Fruit fly (Drosophila melanogaster) whole organism, embryonic: ENCODE data around the gene CG43693.
A peak's percentile ranks its signal among the peaks of the same experiment; 100 is the strongest.

ENCODE experiments used
- Abd-B ChIP-seq: fragments of 200-800 bp; sonication (Bioruptor generic); optimal IDR thresholded peaks from 2 replicates; lab custom pipeline; 2018; ENCODE audit warnings: missing biosample characterization, mild to moderate bottlenecking, missing genetic modification characterization, moderate library complexity
- Aef1 ChIP-seq: fragments of 200-800 bp; sonication (Bioruptor generic); IDR thresholded peaks from 3 replicates; pipeline ENCODE4 v1.3.6; 2022; ENCODE audit warnings: missing biosample characterization, missing genetic modification characterization
- Atf3 ChIP-seq: fragments of 200-800 bp; sonication (Bioruptor generic); optimal IDR thresholded peaks from 3 replicates; lab custom pipeline; 2016; ENCODE audit warnings: missing biosample characterization, missing genetic modification characterization
- CG10543 ChIP-seq: fragments of 200-800 bp; sonication (Bioruptor generic); optimal IDR thresholded peaks from 3 replicates; lab custom pipeline; 2017; ENCODE audit warnings: missing biosample characterization, mild to moderate bottlenecking, missing genetic modification characterization, moderate library complexity
- CG11398 ChIP-seq: fragments of 200-800 bp; sonication (Bioruptor generic); optimal IDR thresholded peaks from 2 replicates; lab custom pipeline; 2016; ENCODE audit warnings: missing biosample characterization, missing genetic modification characterization
- CG12155 ChIP-seq: fragments of 200-800 bp; sonication (Bioruptor generic); optimal IDR thresholded peaks from 3 replicates; lab custom pipeline; 2016; ENCODE audit warnings: missing biosample characterization, missing genetic modification characterization
- CG13123 ChIP-seq: fragments of 200-800 bp; sonication (Bioruptor generic); optimal IDR thresholded peaks from 2 replicates; lab custom pipeline; 2016; ENCODE audit warnings: missing biosample characterization, missing genetic modification characterization
- CG13624 ChIP-seq: fragments of 200-800 bp; sonication (Bioruptor generic); optimal IDR thresholded peaks from 2 replicates; lab custom pipeline; 2016; ENCODE audit warnings: missing biosample characterization, missing genetic modification characterization
- CG14014 ChIP-seq: fragments of 200-800 bp; sonication (Bioruptor generic); IDR thresholded peaks from 2 replicates; pipeline ENCODE4 v1.3.6; 2022; ENCODE audit warnings: missing biosample characterization, missing genetic modification characterization
- CG17186 ChIP-seq: fragments of 200-800 bp; sonication (Bioruptor generic); optimal IDR thresholded peaks from 3 replicates; lab custom pipeline; 2017; ENCODE audit warnings: missing biosample characterization, missing genetic modification reagents, missing genetic modification characterization
- CG17912 ChIP-seq: fragments of 200-800 bp; sonication (Bioruptor generic); optimal IDR thresholded peaks from 2 replicates; lab custom pipeline; 2018; ENCODE audit warnings: missing biosample characterization, mild to moderate bottlenecking, missing genetic modification characterization
- CG2116 ChIP-seq: fragments of 200-800 bp; sonication (Bioruptor generic); optimal IDR thresholded peaks from 3 replicates; lab custom pipeline; 2018; ENCODE audit warnings: missing biosample characterization, mild to moderate bottlenecking, missing genetic modification characterization
- CG2129 ChIP-seq: fragments of 200-800 bp; sonication (Bioruptor generic); IDR thresholded peaks from 2 replicates; pipeline ENCODE4 v1.3.6; 2022; ENCODE audit warnings: missing biosample characterization, missing genetic modification characterization; ENCODE audit not compliant: partially characterized antibody
- CG2202 ChIP-seq: fragments of 200-800 bp; sonication (Bioruptor generic); optimal IDR thresholded peaks from 2 replicates; lab custom pipeline; 2018; ENCODE audit warnings: missing biosample characterization, mild to moderate bottlenecking, missing genetic modification characterization
- CG2712 ChIP-seq: fragments of 200-800 bp; optimal IDR thresholded peaks from 3 replicates; lab custom pipeline; 2019; ENCODE audit warnings: missing biosample characterization, mild to moderate bottlenecking, missing genetic modification characterization, moderate library complexity
- CG30020 ChIP-seq: fragments of 200-800 bp; optimal IDR thresholded peaks from 2 replicates; lab custom pipeline; 2019; ENCODE audit warnings: missing biosample characterization, mild to moderate bottlenecking, missing genetic modification characterization, moderate library complexity
- CG33557 ChIP-seq: fragments of 200-800 bp; sonication (Bioruptor generic); optimal IDR thresholded peaks from 2 replicates; lab custom pipeline; 2019; ENCODE audit warnings: missing biosample characterization, mild to moderate bottlenecking, missing genetic modification characterization, moderate library complexity
- CG5180 ChIP-seq: fragments of 200-800 bp; sonication (Bioruptor generic); optimal IDR thresholded peaks from 3 replicates; lab custom pipeline; 2017; ENCODE audit warnings: missing biosample characterization, missing genetic modification characterization, mild to moderate bottlenecking, moderate library complexity, missing genetic modification reagents
- CG7357 ChIP-seq: fragments of 200-800 bp; sonication (Bioruptor generic); IDR thresholded peaks from 3 replicates; pipeline ENCODE4 v1.3.6; 2022; ENCODE audit warnings: missing biosample characterization, missing genetic modification characterization
- CG7556 ChIP-seq: fragments of 200-800 bp; sonication (Bioruptor generic); optimal IDR thresholded peaks from 2 replicates; lab custom pipeline; 2017; ENCODE audit warnings: missing biosample characterization, mild to moderate bottlenecking, missing genetic modification characterization
- Camta ChIP-seq: fragments of 200-800 bp; sonication (Bioruptor generic); optimal IDR thresholded peaks from 2 replicates; lab custom pipeline; 2016; ENCODE audit warnings: missing biosample characterization, missing genetic modification characterization
- Doc3 ChIP-seq: fragments of 200-800 bp; sonication (Bioruptor generic); IDR thresholded peaks from 3 replicates; pipeline ENCODE4 v1.3.6; 2022; ENCODE audit warnings: missing biosample characterization, missing genetic modification characterization; ENCODE audit not compliant: partially characterized antibody
- Dp ChIP-seq: fragments of 200-800 bp; sonication (Bioruptor generic); optimal IDR thresholded peaks from 2 replicates; lab custom pipeline; 2018; ENCODE audit warnings: missing biosample characterization, mild to moderate bottlenecking, missing genetic modification characterization, moderate library complexity
- Dref ChIP-seq: fragments of 200-800 bp; sonication (Bioruptor generic); IDR thresholded peaks from 2 replicates; pipeline ENCODE4 v1.3.6; 2022; ENCODE audit warnings: missing biosample characterization, missing genetic modification characterization
- Fer1 ChIP-seq: fragments of 200-800 bp; sonication (Bioruptor generic); optimal IDR thresholded peaks from 2 replicates; lab custom pipeline; 2017; ENCODE audit warnings: missing biosample characterization, mild to moderate bottlenecking, missing genetic modification characterization
- Hr39 ChIP-seq: fragments of >200 bp; optimal IDR thresholded peaks from 2 replicates; lab custom pipeline; 2017
- Hsf ChIP-seq: fragments of 200-800 bp; sonication (Bioruptor generic); optimal IDR thresholded peaks from 3 replicates; lab custom pipeline; 2016; ENCODE audit warnings: missing biosample characterization, missing genetic modification characterization
- Lhr ChIP-seq: fragments of 200-800 bp; sonication (Bioruptor generic); optimal IDR thresholded peaks from 3 replicates; lab custom pipeline; 2017; ENCODE audit warnings: mild to moderate bottlenecking, missing biosample characterization, missing genetic modification reagents, missing genetic modification characterization
- Lpt ChIP-seq: fragments of >200 bp; optimal IDR thresholded peaks from 2 replicates; lab custom pipeline; 2018; ENCODE audit warnings: missing biosample characterization, missing genetic modification characterization
- Nf-YA ChIP-seq: fragments of 200-800 bp; sonication (Bioruptor generic); IDR thresholded peaks from 2 replicates; pipeline ENCODE4 v1.3.6; 2022; ENCODE audit warnings: missing biosample characterization, missing genetic modification characterization
- Nf-YB ChIP-seq: fragments of 200-800 bp; sonication (Bioruptor generic); optimal IDR thresholded peaks from 3 replicates; lab custom pipeline; 2019; ENCODE audit warnings: missing biosample characterization, mild to moderate bottlenecking, missing genetic modification characterization, moderate library complexity
- Poxn ChIP-seq: fragments of 200-800 bp; sonication (Bioruptor generic); IDR thresholded peaks from 2 replicates; pipeline ENCODE4 v1.3.6; 2022; ENCODE audit warnings: missing biosample characterization, missing genetic modification characterization
- Sin3A ChIP-seq: fragments of >200 bp; optimal IDR thresholded peaks from 2 replicates; lab custom pipeline; 2018
- Sry-δ ChIP-seq: fragments of 200-800 bp; sonication (Bioruptor generic); optimal IDR thresholded peaks from 2 replicates; lab custom pipeline; 2016; ENCODE audit warnings: missing biosample characterization, missing genetic modification characterization
- ac ChIP-seq: fragments of 200-800 bp; sonication (Bioruptor generic); optimal IDR thresholded peaks from 3 replicates; lab custom pipeline; 2017; ENCODE audit warnings: missing biosample characterization, mild to moderate bottlenecking, missing genetic modification characterization
- ase ChIP-seq: fragments of 200-800 bp; sonication (Bioruptor generic); IDR thresholded peaks from 3 replicates; pipeline ENCODE4 v1.3.6; 2022; ENCODE audit warnings: missing biosample characterization, missing genetic modification characterization
- ato ChIP-seq: fragments of 200-800 bp; sonication (Bioruptor generic); IDR thresholded peaks from 2 replicates; pipeline ENCODE4 v1.3.6; 2022; ENCODE audit warnings: missing biosample characterization, missing genetic modification characterization; ENCODE audit not compliant: partially characterized antibody
- bsh ChIP-seq, 2 experiments: fragments of 200-800 bp; sonication (Bioruptor generic); optimal IDR thresholded peaks; 2 replicates each; lab custom pipeline; 2017 to 2018; ENCODE audit warnings: mild to moderate bottlenecking in 2 of 2, missing biosample characterization in 2 of 2, missing genetic modification characterization in 2 of 2, moderate library complexity in 1 of 2
- croc ChIP-seq: fragments of 200-800 bp; sonication (Bioruptor generic); conservative IDR thresholded peaks from 3 replicates; pipeline ENCODE4 v1.3.6; 2022; ENCODE audit warnings: missing biosample characterization, missing genetic modification characterization
- dysf ChIP-seq: fragments of 200-800 bp; sonication (Bioruptor generic); IDR thresholded peaks from 3 replicates; pipeline ENCODE4 v1.3.6; 2022; ENCODE audit warnings: missing biosample characterization, missing genetic modification characterization
- fd3F ChIP-seq: fragments of 200-800 bp; sonication (Bioruptor generic); optimal IDR thresholded peaks from 2 replicates; lab custom pipeline; 2018; ENCODE audit warnings: missing biosample characterization, mild to moderate bottlenecking, missing genetic modification characterization, moderate library complexity
- her ChIP-seq: fragments of 200-800 bp; sonication (Bioruptor generic); optimal IDR thresholded peaks from 2 replicates; lab custom pipeline; 2016; ENCODE audit warnings: missing biosample characterization, missing genetic modification characterization
- mld ChIP-seq: fragments of 200-800 bp; sonication (Bioruptor generic); IDR thresholded peaks from 3 replicates; pipeline ENCODE4 v1.3.6; 2022; ENCODE audit warnings: missing biosample characterization, missing genetic modification characterization; ENCODE audit not compliant: partially characterized antibody
- rib ChIP-seq: fragments of 200-800 bp; sonication (Bioruptor generic); IDR thresholded peaks from 2 replicates; pipeline ENCODE4 v1.3.6; 2022; ENCODE audit warnings: missing biosample characterization, missing genetic modification characterization
- ro ChIP-seq: fragments of 200-800 bp; sonication (Bioruptor generic); IDR thresholded peaks from 2 replicates; pipeline ENCODE4 v1.3.6; 2022; ENCODE audit warnings: missing biosample characterization, missing genetic modification characterization
- sd ChIP-seq: fragments of 200-800 bp; sonication (Bioruptor generic); optimal IDR thresholded peaks from 3 replicates; lab custom pipeline; 2018; ENCODE audit warnings: missing biosample characterization, mild to moderate bottlenecking, missing genetic modification characterization, moderate library complexity
- sqz ChIP-seq: fragments of 200-800 bp; sonication (Bioruptor generic); optimal IDR thresholded peaks from 3 replicates; lab custom pipeline; 2018; ENCODE audit warnings: missing biosample characterization, mild to moderate bottlenecking, missing genetic modification characterization
- tna ChIP-seq: fragments of 200-800 bp; sonication (Bioruptor generic); IDR thresholded peaks from 2 replicates; pipeline ENCODE4 v1.3.6; 2022; ENCODE audit warnings: missing biosample characterization, missing genetic modification characterization; ENCODE audit not compliant: partially characterized antibody
- trem ChIP-seq: fragments of 200-800 bp; optimal IDR thresholded peaks from 3 replicates; lab custom pipeline; 2019; ENCODE audit warnings: missing biosample characterization, mild to moderate bottlenecking, missing genetic modification characterization, moderate library complexity
- wek ChIP-seq: fragments of 200-800 bp; sonication (Bioruptor generic); optimal IDR thresholded peaks from 3 replicates; lab custom pipeline; 2018; ENCODE audit warnings: missing biosample characterization, mild to moderate bottlenecking, missing genetic modification characterization, moderate library complexity
- wor ChIP-seq: fragments of 200-800 bp; sonication (Bioruptor generic); IDR thresholded peaks from 2 replicates; pipeline ENCODE4 v1.3.6; 2022; ENCODE audit warnings: missing biosample characterization, missing genetic modification characterization
- zf30C ChIP-seq: fragments of 200-800 bp; sonication (Bioruptor generic); optimal IDR thresholded peaks from 3 replicates; lab custom pipeline; 2018; ENCODE audit warnings: missing biosample characterization, mild to moderate bottlenecking, missing genetic modification characterization

CG43693 gene

DNA sequence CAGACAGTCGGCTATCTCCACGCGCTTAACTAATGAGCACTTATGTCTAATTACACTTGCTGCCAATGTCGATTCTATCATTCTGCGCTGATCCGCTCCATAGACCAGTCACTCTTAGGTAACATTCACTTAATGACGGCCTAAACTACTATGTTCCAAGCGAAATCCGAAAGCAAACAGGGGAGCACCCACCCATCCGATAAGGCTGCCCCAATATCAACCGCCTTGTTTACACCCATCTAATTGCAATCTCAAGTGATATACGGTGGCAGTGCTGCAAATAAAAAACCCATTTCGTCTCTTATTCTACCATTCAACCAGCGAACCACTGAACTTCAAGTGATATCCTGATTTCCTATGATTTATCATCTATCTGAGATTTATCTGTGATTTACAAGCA, 1.8 kb downstream of the CG43693 start (continued):
- TF ChIP-seq Abd-B (no peak), Poxn (no peak), fd3F (peak; percentile 18), Atf3 (GFP tag; lab: Kevin White, UChicago) (no peak), Nf-YB (GFP tag; lab: Kevin White, UChicago) (no peak), Lpt (GFP tag; lab: Kevin White, UChicago) (no peak), CG7357 (GFP tag; lab: Robert Waterston, UW) (no peak), CG30020 (no peak), CG12155 (GFP tag; lab: Kevin White, UChicago) (no peak), sqz (GFP tag; lab: Kevin White, UChicago) (no peak), Aef1 (GFP tag; lab: Robert Waterston, UW) (no peak), CG10543 (GFP tag; lab: Kevin White, UChicago) (peak; percentile 78), dysf (GFP tag; lab: Robert Waterston, UW) (no peak), croc (GFP tag; lab: Robert Waterston, UW) (no peak), her (GFP tag; lab: Kevin White, UChicago) (no peak), tna (GFP tag; lab: Robert Waterston, UW) (no peak), CG11398 (no peak), Camta (GFP tag; lab: Kevin White, UChicago) (no peak), CG7556 (GFP tag; lab: Kevin White, UChicago) (no peak), CG13123 (GFP tag; lab: Kevin White, UChicago) (no peak), ac (GFP tag; lab: Kevin White, UChicago) (no peak), mld (GFP tag; lab: Robert Waterston, UW) (no peak), CG17186 (GFP tag; lab: Kevin White, UChicago) (no peak)

DNA sequence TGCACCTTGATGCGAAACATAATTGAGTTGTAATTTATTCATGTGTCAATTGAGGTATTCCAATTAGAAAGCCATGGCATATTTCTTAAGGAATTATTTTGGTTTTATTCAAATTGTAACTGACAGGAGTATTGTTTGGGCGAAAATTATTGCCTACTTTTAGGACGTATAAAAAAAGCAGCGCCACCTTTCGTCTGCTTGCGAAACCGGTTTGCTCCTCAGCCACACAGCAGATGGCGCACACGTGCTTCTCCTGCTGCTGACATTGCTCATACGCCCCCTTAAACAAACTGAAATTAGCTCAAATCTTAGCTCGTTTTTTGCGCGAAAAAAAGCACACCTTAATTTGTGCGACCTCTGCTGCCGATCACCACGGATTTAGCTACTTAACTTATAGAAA, 3.3 kb downstream of the CG43693 start:
- TF ChIP-seq CG2116 (GFP tag; lab: Kevin White, UChicago) (peak; percentile 47), CG17912 (GFP tag; lab: Kevin White, UChicago) (peak; percentile 85), trem (tag; lab: Kevin White, UChicago) (peak; percentile 33), wek (GFP tag; lab: Kevin White, UChicago) (peak; percentile 65), rib (GFP tag; lab: Robert Waterston, UW) (no peak), sd (tag; lab: Kevin White, UChicago) (no peak), Dp (GFP tag; lab: Kevin White, UChicago) (peak; percentile 17), CG2129 (no peak), ase (peak; percentile 82; the same call in 2 of the 3 replicates), Hsf (GFP tag; lab: Kevin White, UChicago) (peak; percentile 83), CG33557 (GFP tag; lab: Kevin White, UChicago) (peak; percentile 53), Sry-δ (peak; percentile 44), Doc3 (no peak), Hr39 (lab: Kevin White, UChicago) (no peak), wor (no peak), Lhr (GFP tag; lab: Kevin White, UChicago) (peak; percentile 72), Fer1 (GFP tag; lab: Kevin White, UChicago) (peak; percentile 57), CG2202 (tag; lab: Kevin White, UChicago) (peak; percentile 55), CG5180 (GFP tag; lab: Kevin White, UChicago) (peak; percentile 66), ro (GFP tag; lab: Robert Waterston, UW) (no peak; the same call in 1 of the 2 replicates), CG14014 (GFP tag; lab: Robert Waterston, UW) (peak; percentile 66; the same call in 1 of the 2 replicates), Nf-YA (GFP tag; lab: Robert Waterston, UW) (peak; percentile 46; the same call in 1 of the 2 replicates), Sin3A (lab: Kevin White, UChicago) (no peak), CG13624 (GFP tag; lab: Kevin White, UChicago) (peak; percentile 69), bsh (GFP tag; optimal IDR thresholded peaks at IDR 0.05; lab: Kevin White, UChicago) (peak in 1 of 2 experiments; percentile 72), ato (GFP tag; lab: Robert Waterston, UW) (no peak), Dref (GFP tag; lab: Robert Waterston, UW) (no peak), CG2712 (peak; percentile 73), zf30C (GFP tag; lab: Kevin White, UChicago) (no peak)
